Fruit fly (Drosophila melanogaster): ENCODE results near the gene CG12520.

CG12520 gene

dm6 chr3L:12913609-12914266, 11.2 kb upstream of the CG12520 start, which contains the start of gene CG32115 (continued):
- TF ChIP-seq sqz (GFP tag; optimal IDR thresholded peaks at IDR 0.05) (no peak), CG17802 (tag; optimal IDR thresholded peaks at IDR 0.05) (peak; percentile 70), Dip2 (GFP tag; IDR thresholded peaks at IDR 0.05) (peak; percentile 47; the same call in 1 of the 2 replicates), dm (GFP tag; optimal IDR thresholded peaks at IDR 0.05) (peak; percentile 71), Dp (GFP tag; optimal IDR thresholded peaks at IDR 0.05) (no peak), CG31388 (GFP tag; optimal IDR thresholded peaks at IDR 0.05) (peak; percentile 71), mam (GFP tag; optimal IDR thresholded peaks at IDR 0.05) (peak; percentile 98), Spps (tag; optimal IDR thresholded peaks at IDR 0.05) (peak; percentile 63), CG12155 (GFP tag; optimal IDR thresholded peaks at IDR 0.05) (peak; percentile 92), ro (GFP tag; IDR thresholded peaks at IDR 0.05) (peak; percentile 74), CG15011 (GFP tag; optimal IDR thresholded peaks at IDR 0.05) (peak; percentile 88), CG3838 (GFP tag; optimal IDR thresholded peaks at IDR 0.05) (peak; percentile 86), gcm (GFP tag; optimal IDR thresholded peaks at IDR 0.05) (no peak), ase (GFP tag; IDR thresholded peaks at IDR 0.05) (peak; percentile 95), yki (optimal IDR thresholded peaks at IDR 0.05) (no peak), Ets65A (GFP tag) (peak; percentile 98), CG16813 (GFP tag; IDR thresholded peaks at IDR 0.05; ENCODE audit: partially characterized antibody) (no peak), ind (GFP tag; optimal IDR thresholded peaks at IDR 0.05) (peak; percentile 96), CG17361 (GFP tag; IDR thresholded peaks at IDR 0.05) (peak; percentile 93; the same call in 2 of the 3 replicates), CG33557 (GFP tag; optimal IDR thresholded peaks at IDR 0.05) (peak; percentile 59), CG4617 (GFP tag; optimal IDR thresholded peaks at IDR 0.05; ENCODE audit: borderline replicate concordance) (peak; percentile 70), CHES-1-like (GFP tag; optimal IDR thresholded peaks at IDR 0.05) (peak; percentile 87), Six4 (GFP tag; optimal IDR thresholded peaks at IDR 0.05) (peak; percentile 88), CG12659 (GFP tag; optimal IDR thresholded peaks at IDR 0.05) (peak; percentile 95), Hsf (GFP tag; optimal IDR thresholded peaks at IDR 0.05) (peak; percentile 96), CG9932 (GFP tag; IDR thresholded peaks at IDR 0.05) (peak; percentile 96), NFAT (GFP tag; IDR thresholded peaks at IDR 0.05) (peak; percentile 95), Dek (tag; optimal IDR thresholded peaks at IDR 0.05) (peak; percentile 95), lbe (GFP tag; optimal IDR thresholded peaks at IDR 0.05) (peak; percentile 96), cato (GFP tag; optimal IDR thresholded peaks at IDR 0.05; ENCODE audit: borderline replicate concordance) (peak; percentile 83), ato (GFP tag; IDR thresholded peaks at IDR 0.05; ENCODE audit: partially characterized antibody) (no peak), CG34376 (GFP tag; optimal IDR thresholded peaks at IDR 0.05) (peak; percentile 88), CG10543 (GFP tag; optimal IDR thresholded peaks at IDR 0.05) (no peak), Ets97D (GFP tag; optimal IDR thresholded peaks at IDR 0.05) (peak; percentile 68), Doc2 (GFP tag; IDR thresholded peaks at IDR 0.05) (peak; percentile 67; the same call in 1 of the 2 replicates), CG1602 (GFP tag; optimal IDR thresholded peaks at IDR 0.05) (peak; percentile 92), pfk (GFP tag; optimal IDR thresholded peaks at IDR 0.05) (no peak), CG7928 (GFP tag; optimal IDR thresholded peaks at IDR 0.05) (peak; percentile 72), Hand (GFP tag; optimal IDR thresholded peaks at IDR 0.05) (peak; percentile 82), CG12744 (GFP tag; optimal IDR thresholded peaks at IDR 0.05) (peak; percentile 88), stwl (tag; optimal IDR thresholded peaks at IDR 0.05) (no peak), gem (tag; optimal IDR thresholded peaks at IDR 0.05) (peak; percentile 97), pita (GFP tag; optimal IDR thresholded peaks at IDR 0.05) (no peak), CG7372 (GFP tag; IDR thresholded peaks at IDR 0.05) (peak; percentile 97), CG7839 (tag; optimal IDR thresholded peaks at IDR 0.05) (peak; percentile 97), CG2199 (GFP tag; IDR thresholded peaks at IDR 0.05) (no peak), Dref (GFP tag; IDR thresholded peaks at IDR 0.05) (peak; percentile 24; the same call in 1 of the 2 replicates), ttk (GFP tag; IDR thresholded peaks at IDR 0.05) (peak; percentile 96), seq (GFP tag; IDR thresholded peaks at IDR 0.05) (peak; percentile 95), Dll (GFP tag; IDR thresholded peaks at IDR 0.05; ENCODE audit: partially characterized antibody) (no peak; the same call in 3 of the 4 replicates)

Data from whole organism, embryonic.